Worm (Caenorhabditis elegans): ENCODE data around the gene T25D10.4.

Gene T25D10.4

ce11 chrII:6453341-6453806 is 43.3 kb upstream of the T25D10.4 start, which contains the start of gene atg-16.2 (continued):
- no peak for TF ChIP-seq C34B4.2 (tag; optimal IDR thresholded peaks at IDR 0.05)
- TF ChIP-seq lsy-2 (tag; optimal IDR thresholded peaks at IDR 0.05), result peak; percentile 68 to 80
- TF ChIP-seq nhr-47 (tag; optimal IDR thresholded peaks at IDR 0.05), result peak; percentile 10
- TF ChIP-seq mab-9 (GFP tag; IDR thresholded peaks at IDR 0.05), result no peak
- no peak for TF ChIP-seq fkh-8 (tag; optimal IDR thresholded peaks at IDR 0.05)
- TF ChIP-seq swsn-7 (tag; optimal IDR thresholded peaks at IDR 0.05), result peak; percentile 55
- TF ChIP-seq F16B12.6 (tag; optimal IDR thresholded peaks at IDR 0.05), result peak; percentile 41
- TF ChIP-seq rnt-1 (tag; optimal IDR thresholded peaks at IDR 0.05), result peak; percentile 59
- TF ChIP-seq nhr-71 (tag; optimal IDR thresholded peaks at IDR 0.05), result peak; percentile 59
- TF ChIP-seq fkh-4 (tag; optimal IDR thresholded peaks at IDR 0.05; ENCODE audit: borderline replicate concordance), result no peak
- no peak for TF ChIP-seq ama-1 (optimal IDR thresholded peaks at IDR 0.05)
- TF ChIP-seq C04F5.9 (tag; optimal IDR thresholded peaks at IDR 0.05), result no peak
- TF ChIP-seq elt-2 (tag; optimal IDR thresholded peaks at IDR 0.05), result peak; percentile 0
- TF ChIP-seq tbx-2 (tag; optimal IDR thresholded peaks at IDR 0.05), result no peak
- peak; percentile 66 for TF ChIP-seq snu-23 (GFP tag; optimal IDR thresholded peaks at IDR 0.05)
- peak in 1 of 2 experiments; percentile 23 for TF ChIP-seq ztf-11 (tag; optimal IDR thresholded peaks at IDR 0.05)
- TF ChIP-seq sox-4 (tag; optimal IDR thresholded peaks at IDR 0.05), result no peak
- TF ChIP-seq ztf-4 (tag; optimal IDR thresholded peaks at IDR 0.05), result peak; percentile 19
- peak; percentile 52 for TF ChIP-seq dsc-1 (tag; optimal IDR thresholded peaks at IDR 0.05)
- peak; percentile 35; the same call in 1 of the 2 replicates for TF ChIP-seq nhr-19 (GFP tag; conservative IDR thresholded peaks at IDR 0.05)
- peak; percentile 27 for TF ChIP-seq lin-15B (tag; optimal IDR thresholded peaks at IDR 0.05)
- TF ChIP-seq unc-62 (GFP tag; optimal IDR thresholded peaks at IDR 0.05), result no peak
- no peak for TF ChIP-seq Y116A8C.19 (tag; optimal IDR thresholded peaks at IDR 0.05; ENCODE audit: borderline replicate concordance)
- no peak for TF ChIP-seq pqm-1 (tag; optimal IDR thresholded peaks at IDR 0.05)
- TF ChIP-seq sup-37 (GFP tag; optimal IDR thresholded peaks at IDR 0.05), result no peak
- TF ChIP-seq jun-1 (tag; optimal IDR thresholded peaks at IDR 0.05), result no peak
- TF ChIP-seq unc-130 (tag; optimal IDR thresholded peaks at IDR 0.05), result no peak
- no peak for TF ChIP-seq pag-3 (tag; optimal IDR thresholded peaks at IDR 0.05; ENCODE audit: borderline replicate concordance, insufficient read depth)
- peak; percentile 40 to 76 (median 61) for TF ChIP-seq dpl-1 (GFP tag; optimal IDR thresholded peaks at IDR 0.05)
- TF ChIP-seq ceh-8 (GFP tag; optimal IDR thresholded peaks at IDR 0.05), result no peak
- TF ChIP-seq ceh-82 (tag; optimal IDR thresholded peaks at IDR 0.05), result peak in 1 of 3 experiments; percentile 25
- no peak for TF ChIP-seq unc-98 (GFP tag; IDR thresholded peaks at IDR 0.05)
- peak; percentile 22 for TF ChIP-seq snpc-4 (tag; optimal IDR thresholded peaks at IDR 0.05)
- no peak for TF ChIP-seq aha-1 (tag; optimal IDR thresholded peaks at IDR 0.05)
- TF ChIP-seq C16A3.4 (tag; optimal IDR thresholded peaks at IDR 0.05), result peak; percentile 72
- TF ChIP-seq xbp-1 (tag; optimal IDR thresholded peaks at IDR 0.05), result peak; percentile 31
- TF ChIP-seq fkh-10 (GFP tag; optimal IDR thresholded peaks at IDR 0.05), result no peak
- no peak for TF ChIP-seq ceh-63 (GFP tag; optimal IDR thresholded peaks at IDR 0.05)
- TF ChIP-seq ets-5 (GFP tag; IDR thresholded peaks at IDR 0.05), result no peak
- no peak for TF ChIP-seq unc-30 (tag; optimal IDR thresholded peaks at IDR 0.05)
- no peak for TF ChIP-seq nhr-11 (tag; optimal IDR thresholded peaks at IDR 0.05)
- TF ChIP-seq nhr-90 (tag; optimal IDR thresholded peaks at IDR 0.05; ENCODE audit: poor library complexity), result no peak
- TF ChIP-seq efl-1 (optimal IDR thresholded peaks at IDR 0.05), result peak; percentile 62 to 66
- peak; percentile 65 to 94 for TF ChIP-seq efl-1 (GFP tag; optimal IDR thresholded peaks at IDR 0.05 in 1 of 2)
- TF ChIP-seq hlh-4 (tag; optimal IDR thresholded peaks at IDR 0.05), result no peak
- peak; percentile 53 for TF ChIP-seq nhr-85 (tag)
- no peak for TF ChIP-seq efl-3 (GFP tag; optimal IDR thresholded peaks at IDR 0.05)
- no peak for TF ChIP-seq zag-1 (tag; optimal IDR thresholded peaks at IDR 0.05)
- TF ChIP-seq nhr-76 (tag; optimal IDR thresholded peaks at IDR 0.05), result no peak

All from whole organism, L1 larva.